Worm (Caenorhabditis elegans) whole organism, late embryonic: Measurements from ENCODE around the gene str-185.

Experiments
- ceh-18 ChIP-seq: sonication (generic microtip); optimal IDR thresholded peaks from 2 replicates; lab custom pipeline; 2016; ENCODE audit warnings: missing genetic modification characterization, missing compliant biosample characterization
- ceh-30 ChIP-seq: fragments of 150-350 bp; optimal IDR thresholded peaks from 2 replicates; lab custom pipeline; 2014; ENCODE audit warnings: missing biosample characterization, missing genetic modification characterization
- dmd-4 ChIP-seq: sonication (generic microtip); optimal IDR thresholded peaks from 2 replicates; lab custom pipeline; 2016; ENCODE audit warnings: borderline replicate concordance, missing genetic modification characterization, missing compliant biosample characterization
- dve-1 ChIP-seq: sonication (generic microtip); optimal IDR thresholded peaks from 2 replicates; lab custom pipeline; 2017; ENCODE audit warnings: antibody characterized with exemption, mild to moderate bottlenecking, missing genetic modification characterization, missing compliant biosample characterization
- nhr-11 ChIP-seq: fragments of 150-350 bp; optimal IDR thresholded peaks from 2 replicates; lab custom pipeline; 2014; ENCODE audit warnings: missing biosample characterization, missing genetic modification characterization
- nhr-232 ChIP-seq: sonication (generic microtip); optimal IDR thresholded peaks from 2 replicates; lab custom pipeline; 2016; ENCODE audit warnings: missing genetic modification characterization, missing compliant biosample characterization
- tbx-2 ChIP-seq: sonication (generic microtip); optimal IDR thresholded peaks from 2 replicates; lab custom pipeline; 2016; ENCODE audit warnings: missing genetic modification characterization, missing compliant biosample characterization

- TF ChIP-seq nhr-11, result no peak
- TF ChIP-seq nhr-232 (tag; lab: Kevin White, UChicago), result no peak
- no peak for TF ChIP-seq ceh-30 (tag; lab: Kevin White, UChicago)
- no peak for TF ChIP-seq dve-1 (tag; lab: Kevin White, UChicago)
- TF ChIP-seq tbx-2 (tag; lab: Kevin White, UChicago), result no peak
- no peak for TF ChIP-seq dmd-4
- no peak for TF ChIP-seq ceh-18 (tag; lab: Kevin White, UChicago)
Measured at ce11 chrIV:4447284-4447366, 17.3 kb upstream of the str-185 start, which contains the start of gene chat-1.
